Worm (Caenorhabditis elegans) whole organism, L1 larva: ENCODE data around the gene set-19.
A peak's percentile ranks its signal among the peaks of the same experiment; 100 is the strongest.

Source experiments
- C16A3.4 ChIP-seq: fragments of 150-350 bp; optimal IDR thresholded peaks from 2 replicates; lab custom pipeline; 2014; ENCODE audit warnings: missing biosample characterization, missing genetic modification characterization
- C34B4.2 ChIP-seq: sonication (generic microtip); optimal IDR thresholded peaks from 2 replicates; lab custom pipeline; 2017; ENCODE audit warnings: mild to moderate bottlenecking, missing genetic modification characterization, missing compliant biosample characterization
- F16B12.6 ChIP-seq: fragments of 150-350 bp; optimal IDR thresholded peaks from 2 replicates; lab custom pipeline; 2014; ENCODE audit warnings: missing biosample characterization, missing genetic modification characterization
- ceh-8 ChIP-seq: fragments of 200-800 bp; sonication (Bioruptor generic); optimal IDR thresholded peaks from 2 replicates; lab custom pipeline; 2018; ENCODE audit warnings: mild to moderate bottlenecking, missing genetic modification characterization, moderate library complexity, missing compliant biosample characterization
- ceh-82 ChIP-seq, 3 experiments: fragments of 150-350 bp in 1 of 3; sonication (generic microtip) in 2 of 3; optimal IDR thresholded peaks; 2 replicates each; lab custom pipeline; 2014 to 2017; ENCODE audit warnings: missing biosample characterization in 3 of 3, missing genetic modification characterization in 3 of 3
- ceh-90 ChIP-seq: sonication (generic microtip); optimal IDR thresholded peaks from 2 replicates; lab custom pipeline; 2016; ENCODE audit warnings: missing genetic modification characterization, missing compliant biosample characterization
- dpl-1 ChIP-seq, 3 experiments: fragments of 150-350 bp in 2 of 3; sonication (generic microtip) in 1 of 3; optimal IDR thresholded peaks; 2 replicates each; lab custom pipeline; 2014 to 2017; ENCODE audit warnings: missing biosample characterization in 3 of 3, missing genetic modification characterization in 3 of 3, missing genetic modification reagents in 3 of 3
- dsc-1 ChIP-seq: sonication (generic microtip); optimal IDR thresholded peaks from 2 replicates; lab custom pipeline; 2016; ENCODE audit warnings: mild to moderate bottlenecking, missing genetic modification characterization, missing compliant biosample characterization
- efl-1 ChIP-seq, 4 experiments: fragments of 150-350 bp; optimal IDR thresholded peaks in 3 of 4; peaks in 1 of 4; 1 replicate in 1 of 4; 2 replicates in 3 of 4; lab custom pipeline; 2014; ENCODE audit warnings: missing biosample characterization in 2 of 4, missing genetic modification characterization in 2 of 4, missing genetic modification reagents in 2 of 4
- egl-13 ChIP-seq: sonication (generic microtip); optimal IDR thresholded peaks from 2 replicates; lab custom pipeline; 2016; ENCODE audit warnings: missing genotype, missing genetic modification reagents, missing genetic modification characterization, missing compliant biosample characterization
- egl-27 ChIP-seq, 2 experiments: fragments of 150-350 bp in 1 of 2; sonication (generic microtip); optimal IDR thresholded peaks; 3 replicates each; lab custom pipeline; 2017 to 2018; ENCODE audit warnings: missing biosample characterization in 2 of 2, missing genetic modification characterization in 2 of 2, missing genetic modification reagents in 2 of 2
- fkh-10 ChIP-seq: sonication (generic microtip); optimal IDR thresholded peaks from 2 replicates; lab custom pipeline; 2017; ENCODE audit warnings: missing biosample characterization, missing genetic modification reagents, missing genetic modification characterization
- fkh-4 ChIP-seq: sonication (generic microtip); optimal IDR thresholded peaks from 2 replicates; lab custom pipeline; 2016; ENCODE audit warnings: missing compliant biosample characterization, missing genetic modification characterization, borderline replicate concordance
- fkh-8 ChIP-seq: sonication (generic microtip); optimal IDR thresholded peaks from 2 replicates; lab custom pipeline; 2016; ENCODE audit warnings: mild to moderate bottlenecking, missing genetic modification characterization, missing compliant biosample characterization
- fos-1 ChIP-seq: fragments of 150-350 bp; optimal IDR thresholded peaks from 2 replicates; lab custom pipeline; 2014; ENCODE audit warnings: missing biosample characterization, missing genetic modification characterization
- hlh-17 ChIP-seq: fragments of 200-800 bp; sonication (Bioruptor generic); optimal IDR thresholded peaks from 2 replicates; lab custom pipeline; 2018; ENCODE audit warnings: missing genetic modification characterization, mild to moderate bottlenecking, missing compliant biosample characterization, moderate library complexity, borderline replicate concordance
- irx-1 ChIP-seq: sonication (generic microtip); optimal IDR thresholded peaks from 2 replicates; lab custom pipeline; 2016; ENCODE audit warnings: missing genetic modification characterization, missing compliant biosample characterization
- jun-1 ChIP-seq: fragments of 150-350 bp; optimal IDR thresholded peaks from 2 replicates; lab custom pipeline; 2014; ENCODE audit warnings: missing biosample characterization, missing genetic modification reagents, missing genetic modification characterization
- lin-13 ChIP-seq: fragments of 150-350 bp; optimal IDR thresholded peaks from 2 replicates; lab custom pipeline; 2014; ENCODE audit warnings: missing biosample characterization, missing genetic modification reagents, missing genetic modification characterization
- lin-14 ChIP-seq: fragments of 200-800 bp; sonication (Bioruptor generic); optimal IDR thresholded peaks from 2 replicates; lab custom pipeline; 2018; ENCODE audit warnings: mild to moderate bottlenecking, missing genetic modification characterization, moderate library complexity, missing compliant biosample characterization
- lin-15B ChIP-seq: fragments of 150-350 bp; sonication (generic microtip); optimal IDR thresholded peaks from 3 replicates; lab custom pipeline; 2014; ENCODE audit warnings: missing biosample characterization, missing genetic modification characterization
- lir-3 ChIP-seq: sonication (generic microtip); optimal IDR thresholded peaks from 2 replicates; lab custom pipeline; 2016; ENCODE audit warnings: mild to moderate bottlenecking, missing genetic modification characterization, moderate library complexity, missing compliant biosample characterization; ENCODE audit not compliant: poor library complexity
- lsy-2 ChIP-seq, 2 experiments: fragments of 150-350 bp; optimal IDR thresholded peaks; 2 replicates each; lab custom pipeline; 2014; ENCODE audit warnings: missing biosample characterization in 2 of 2, missing genetic modification characterization in 2 of 2
- mab-9 ChIP-seq: fragments of 200-800 bp; sonication (Bioruptor generic); IDR thresholded peaks from 2 replicates; pipeline ENCODE4 v1.3.6; 2022; ENCODE audit warnings: missing genetic modification reagents, missing genetic modification characterization, missing compliant biosample characterization
- mdl-1 ChIP-seq, 2 experiments: fragments of 150-350 bp; optimal IDR thresholded peaks; 2 replicates each; lab custom pipeline; 2014 to 2017; ENCODE audit warnings: missing biosample characterization in 2 of 2, missing genetic modification characterization in 2 of 2, inconsistent platforms in 1 of 2
- mep-1 ChIP-seq: fragments of 150-350 bp; optimal IDR thresholded peaks from 2 replicates; lab custom pipeline; 2014; ENCODE audit warnings: missing biosample characterization, missing genetic modification characterization
- nhr-12 ChIP-seq: sonication (generic microtip); optimal IDR thresholded peaks from 2 replicates; lab custom pipeline; 2017; ENCODE audit warnings: missing biosample characterization, missing genetic modification characterization
- nhr-19 ChIP-seq: fragments of 200-800 bp; sonication (Bioruptor generic); conservative IDR thresholded peaks from 2 replicates; pipeline ENCODE4 v1.3.6; 2022; ENCODE audit warnings: missing genetic modification characterization, missing compliant biosample characterization
- nhr-20 ChIP-seq: sonication (generic microtip); optimal IDR thresholded peaks from 2 replicates; lab custom pipeline; 2016; ENCODE audit warnings: mild to moderate bottlenecking, missing genetic modification characterization, missing compliant biosample characterization
- nhr-47 ChIP-seq: sonication (generic microtip); optimal IDR thresholded peaks from 2 replicates; lab custom pipeline; 2016; ENCODE audit warnings: mild to moderate bottlenecking, missing genetic modification characterization, moderate library complexity, missing compliant biosample characterization
- nhr-71 ChIP-seq: sonication (generic microtip); optimal IDR thresholded peaks from 2 replicates; lab custom pipeline; 2016; ENCODE audit warnings: mild to moderate bottlenecking, missing genetic modification characterization, moderate library complexity, missing compliant biosample characterization
- nhr-76 ChIP-seq: sonication (generic microtip); optimal IDR thresholded peaks from 2 replicates; lab custom pipeline; 2017; ENCODE audit warnings: missing biosample characterization, missing genetic modification characterization
- nhr-77 ChIP-seq: fragments of 150-350 bp; optimal IDR thresholded peaks from 2 replicates; lab custom pipeline; 2014; ENCODE audit warnings: missing biosample characterization, missing genetic modification characterization
- nhr-85 ChIP-seq: sonication (generic microtip); peaks from one replicate; lab custom pipeline; 2016; ENCODE audit warnings: missing genetic modification characterization, inconsistent platforms, missing compliant biosample characterization
- pax-3 ChIP-seq: fragments of 200-800 bp; sonication (Bioruptor generic); optimal IDR thresholded peaks from 2 replicates; lab custom pipeline; 2018; ENCODE audit warnings: mild to moderate bottlenecking, missing genetic modification characterization, moderate library complexity, missing compliant biosample characterization
- snu-23 ChIP-seq: sonication (generic microtip); optimal IDR thresholded peaks from 2 replicates; lab custom pipeline; 2016; ENCODE audit warnings: missing genetic modification characterization, missing compliant biosample characterization
- sox-4 ChIP-seq: sonication (generic microtip); optimal IDR thresholded peaks from 2 replicates; lab custom pipeline; 2016; ENCODE audit warnings: missing genetic modification characterization, missing compliant biosample characterization
- swsn-7 ChIP-seq: sonication (generic microtip); optimal IDR thresholded peaks from 2 replicates; lab custom pipeline; 2016; ENCODE audit warnings: missing genetic modification characterization, missing compliant biosample characterization
- tbx-2 ChIP-seq: sonication (generic microtip); optimal IDR thresholded peaks from 2 replicates; lab custom pipeline; 2016; ENCODE audit warnings: missing genetic modification characterization, missing compliant biosample characterization
- unc-86 ChIP-seq: sonication (generic microtip); optimal IDR thresholded peaks from 2 replicates; lab custom pipeline; 2016; ENCODE audit warnings: missing genetic modification characterization, missing compliant biosample characterization
- unc-98 ChIP-seq: fragments of 200-800 bp; sonication (Bioruptor generic); IDR thresholded peaks from 2 replicates; pipeline ENCODE4 v1.3.6; 2022; ENCODE audit warnings: missing genetic modification characterization, missing compliant biosample characterization
- xbp-1 ChIP-seq: sonication (generic microtip); optimal IDR thresholded peaks from 2 replicates; lab custom pipeline; 2016; ENCODE audit warnings: missing genetic modification characterization, missing compliant biosample characterization
- zip-4 ChIP-seq: fragments of 200-800 bp; sonication (Bioruptor generic); optimal IDR thresholded peaks from 2 replicates; lab custom pipeline; 2018; ENCODE audit warnings: mild to moderate bottlenecking, missing genetic modification characterization, moderate library complexity, missing compliant biosample characterization
- ztf-11 ChIP-seq, 2 experiments: sonication (generic microtip); optimal IDR thresholded peaks; 2 replicates each; lab custom pipeline; 2016 to 2017; ENCODE audit warnings: missing genetic modification characterization in 2 of 2, missing biosample characterization in 1 of 2, missing compliant biosample characterization in 1 of 2
- ztf-4 ChIP-seq: fragments of 150-350 bp; optimal IDR thresholded peaks from 2 replicates; lab custom pipeline; 2014; ENCODE audit warnings: missing biosample characterization, missing genetic modification characterization

The set-19 gene

ce11 chrX:5680125-5680524 is at the start of gene set-19:
Gene set-19, minus strand, starts transcription at chrX:5680225.
- TF ChIP-seq fkh-4 (tag; lab: Kevin White, UChicago), result no peak
- no peak for TF ChIP-seq nhr-71 (tag; lab: Kevin White, UChicago)
- TF ChIP-seq dsc-1, result no peak
- no peak for TF ChIP-seq jun-1
- TF ChIP-seq ceh-82 (tag; optimal IDR thresholded peaks at IDR 0.05; lab: Kevin White, UChicago), result no peak
- TF ChIP-seq, all 84 proteins: peak for 0

ce11 chrX:5728956-5729467 is 49.0 kb upstream of the set-19 start:
- TF ChIP-seq nhr-20 (peak; percentile 48), F16B12.6 (tag; lab: Kevin White, UChicago) (peak; percentile 18), mep-1 (tag; lab: Kevin White, UChicago) (peak; percentile 66), nhr-77 (peak; percentile 13), nhr-47 (tag; lab: Kevin White, UChicago) (peak; percentile 80), fos-1 (tag; lab: Kevin White, UChicago) (peak; percentile 35), egl-13 (peak; percentile 79), ceh-90 (tag; lab: Kevin White, UChicago) (no peak), egl-27 (tag; optimal IDR thresholded peaks at IDR 0.05; lab: Kevin White, UChicago) (peak in 1 of 2 experiments; percentile 61), nhr-19 (GFP tag; lab: Robert Waterston, UW) (peak; percentile 24), pax-3 (tag; lab: Kevin White, UChicago) (peak; percentile 51), ztf-11 (tag; optimal IDR thresholded peaks at IDR 0.05; lab: Kevin White, UChicago) (peak in 1 of 2 experiments; percentile 42), sox-4 (peak; percentile 54), nhr-71 (tag; lab: Kevin White, UChicago) (peak; percentile 78), lsy-2 (tag; optimal IDR thresholded peaks at IDR 0.05; lab: Kevin White, UChicago) (peak in 1 of 2 experiments; percentile 61), C16A3.4 (tag; lab: Kevin White, UChicago) (peak; percentile 27), nhr-76 (tag; lab: Kevin White, UChicago) (no peak), fkh-10 (GFP tag; lab: Kevin White, UChicago) (peak; percentile 72), hlh-17 (GFP tag; lab: Kevin White, UChicago) (no peak), irx-1 (peak; percentile 26), lin-15B (no peak), mab-9 (no peak), tbx-2 (peak; percentile 79), fkh-8 (tag; lab: Kevin White, UChicago) (peak; percentile 91), lir-3 (peak; percentile 27), C34B4.2 (tag; lab: Kevin White, UChicago) (no peak), unc-86 (tag; lab: Kevin White, UChicago) (peak; percentile 86), nhr-85 (tag; lab: Kevin White, UChicago) (no peak), unc-98 (no peak), efl-1 (optimal IDR thresholded peaks at IDR 0.05; lab: Kevin White, UChicago) (peak; percentile 4 to 23), efl-1 (GFP tag; optimal IDR thresholded peaks at IDR 0.05 in 1 of 2; lab: Kevin White, UChicago) (peak in 1 of 2 experiments; percentile 78), xbp-1 (tag; lab: Kevin White, UChicago) (peak; percentile 54), snu-23 (GFP tag; lab: Kevin White, UChicago) (peak; percentile 67), dpl-1 (GFP tag; optimal IDR thresholded peaks at IDR 0.05; lab: Kevin White, UChicago) (peak in 1 of 3 experiments; percentile 35), mdl-1 (tag; optimal IDR thresholded peaks at IDR 0.05; lab: Kevin White, UChicago) (peak in 1 of 2 experiments; percentile 14), dsc-1 (peak; percentile 74), lin-14 (GFP tag; lab: Kevin White, UChicago) (peak; percentile 92), ceh-8 (GFP tag; lab: Kevin White, UChicago) (no peak), jun-1 (peak; percentile 54), zip-4 (peak; percentile 15), lin-13 (GFP tag; lab: Kevin White, UChicago) (peak; percentile 26), swsn-7 (tag; lab: Kevin White, UChicago) (peak; percentile 76), nhr-12 (tag; lab: Kevin White, UChicago) (no peak), ceh-82 (tag; optimal IDR thresholded peaks at IDR 0.05; lab: Kevin White, UChicago) (peak; percentile 19 to 76 (median 73)), ztf-4 (tag; lab: Kevin White, UChicago) (peak; percentile 44)
